Worm (Caenorhabditis elegans) whole organism, L3 larva: ENCODE data around the gene T16G12.4.
A peak's percentile ranks its signal among the peaks of the same experiment; 100 is the strongest.

Experiments used
- R02D3.7 ChIP-seq: fragments of 150-350 bp; optimal IDR thresholded peaks from 2 replicates; lab custom pipeline; 2014; ENCODE audit warnings: missing biosample characterization, missing genetic modification characterization
- ZK546.5 ChIP-seq: sonication (generic microtip); optimal IDR thresholded peaks from 2 replicates; lab custom pipeline; 2017; ENCODE audit warnings: missing biosample characterization, missing genetic modification characterization
- aly-2 ChIP-seq: fragments of 150-350 bp; optimal IDR thresholded peaks from 2 replicates; lab custom pipeline; 2014; ENCODE audit warnings: missing biosample characterization, missing genetic modification characterization
- ceh-16 ChIP-seq: sonication (generic microtip); optimal IDR thresholded peaks from 2 replicates; lab custom pipeline; 2017; ENCODE audit warnings: missing biosample characterization, missing genetic modification characterization
- ceh-82 ChIP-seq: fragments of 150-350 bp; optimal IDR thresholded peaks from 2 replicates; lab custom pipeline; 2014; ENCODE audit warnings: missing biosample characterization, missing genetic modification characterization
- egl-27 ChIP-seq: sonication (generic microtip); optimal IDR thresholded peaks from 4 replicates; lab custom pipeline; 2017; ENCODE audit warnings: missing biosample characterization, missing genetic modification reagents, missing genetic modification characterization
- egl-5 ChIP-seq: fragments of 150-350 bp; optimal IDR thresholded peaks from 2 replicates; lab custom pipeline; 2017; ENCODE audit warnings: missing biosample characterization, missing genetic modification reagents, missing genetic modification characterization, inconsistent platforms
- elt-1 ChIP-seq: fragments of 150-350 bp; optimal IDR thresholded peaks from 2 replicates; lab custom pipeline; 2014; ENCODE audit warnings: missing biosample characterization, missing genetic modification characterization
- elt-2 ChIP-seq: sonication (generic microtip); optimal IDR thresholded peaks from 2 replicates; lab custom pipeline; 2016; ENCODE audit warnings: missing genetic modification reagents, mild to moderate bottlenecking, missing genetic modification characterization, missing compliant biosample characterization
- elt-3 ChIP-seq, 3 experiments: fragments of 150-350 bp in 1 of 3; sonication (generic microtip) in 2 of 3; optimal IDR thresholded peaks; 2 replicates in 2 of 3; 4 replicates in 1 of 3; lab custom pipeline; 2014 to 2017; ENCODE audit warnings: missing biosample characterization in 3 of 3, missing genetic modification characterization in 3 of 3
- eor-1 ChIP-seq, 2 experiments: fragments of 150-350 bp; optimal IDR thresholded peaks; 2 replicates each; lab custom pipeline; 2014 to 2018; ENCODE audit warnings: missing biosample characterization in 2 of 2, missing genetic modification characterization in 2 of 2
- fkh-10 ChIP-seq: sonication (generic microtip); optimal IDR thresholded peaks from 2 replicates; lab custom pipeline; 2017; ENCODE audit warnings: missing biosample characterization, missing genetic modification reagents, missing genetic modification characterization
- fkh-2 ChIP-seq: fragments of 150-350 bp; optimal IDR thresholded peaks from 2 replicates; lab custom pipeline; 2014; ENCODE audit warnings: missing biosample characterization, missing genetic modification reagents, missing genetic modification characterization
- hmg-11 ChIP-seq: sonication (generic microtip); optimal IDR thresholded peaks from 2 replicates; lab custom pipeline; 2016; ENCODE audit warnings: missing genetic modification characterization, missing compliant biosample characterization
- jun-1 ChIP-seq: fragments of 150-350 bp; optimal IDR thresholded peaks from 2 replicates; lab custom pipeline; 2014; ENCODE audit warnings: missing biosample characterization, missing genetic modification reagents, missing genetic modification characterization
- lin-15B ChIP-seq: fragments of 150-350 bp; optimal IDR thresholded peaks from 2 replicates; lab custom pipeline; 2014; ENCODE audit warnings: missing biosample characterization, missing genetic modification characterization
- mdl-1 ChIP-seq: fragments of 150-350 bp; optimal IDR thresholded peaks from 2 replicates; lab custom pipeline; 2014; ENCODE audit warnings: missing biosample characterization, missing genetic modification characterization
- mml-1 ChIP-seq: fragments of 150-350 bp; sonication (generic microtip); optimal IDR thresholded peaks from 3 replicates; lab custom pipeline; 2014; ENCODE audit warnings: missing biosample characterization, missing genetic modification characterization
- nfya-1 ChIP-seq: sonication (generic microtip); optimal IDR thresholded peaks from 2 replicates; lab custom pipeline; 2017; ENCODE audit warnings: missing genetic modification characterization, mild to moderate bottlenecking, missing compliant biosample characterization, antibody characterized with exemption, moderate library complexity; ENCODE audit not compliant: insufficient read depth
- nhr-11 ChIP-seq: fragments of 150-350 bp; optimal IDR thresholded peaks from 2 replicates; lab custom pipeline; 2014; ENCODE audit warnings: missing biosample characterization, missing genetic modification characterization
- nhr-12 ChIP-seq: fragments of 150-350 bp; optimal IDR thresholded peaks from 2 replicates; lab custom pipeline; 2014; ENCODE audit warnings: missing biosample characterization, missing genetic modification characterization
- nhr-23 ChIP-seq: fragments of 150-350 bp; optimal IDR thresholded peaks from 2 replicates; lab custom pipeline; 2014; ENCODE audit warnings: missing biosample characterization, missing genetic modification reagents, missing genetic modification characterization
- nhr-237 ChIP-seq: fragments of 150-350 bp; optimal IDR thresholded peaks from 2 replicates; lab custom pipeline; 2014; ENCODE audit warnings: missing biosample characterization, missing genetic modification characterization
- nhr-25 ChIP-seq: sonication (generic microtip); optimal IDR thresholded peaks from 2 replicates; lab custom pipeline; 2017; ENCODE audit warnings: missing biosample characterization, missing genetic modification characterization
- nhr-28 ChIP-seq: fragments of 150-350 bp; optimal IDR thresholded peaks from 2 replicates; lab custom pipeline; 2014; ENCODE audit warnings: missing biosample characterization, missing genetic modification characterization
- nhr-43 ChIP-seq: sonication (generic microtip); optimal IDR thresholded peaks from 2 replicates; lab custom pipeline; 2016; ENCODE audit warnings: mild to moderate bottlenecking, missing genetic modification characterization, missing compliant biosample characterization; ENCODE audit not compliant: poor library complexity, severe bottlenecking
- nhr-67 ChIP-seq: fragments of 150-350 bp; optimal IDR thresholded peaks from 2 replicates; lab custom pipeline; 2014; ENCODE audit warnings: missing biosample characterization, missing genetic modification characterization
- nhr-76 ChIP-seq: fragments of 150-350 bp; sonication (generic microtip); optimal IDR thresholded peaks from 5 replicates; lab custom pipeline; 2014; ENCODE audit warnings: missing biosample characterization, missing genetic modification characterization
- pha-4 ChIP-seq: fragments of 150-350 bp; optimal IDR thresholded peaks from 2 replicates; lab custom pipeline; 2014; ENCODE audit warnings: missing biosample characterization, missing genetic modification reagents, missing genetic modification characterization
- pqm-1 ChIP-seq: fragments of 150-350 bp; optimal IDR thresholded peaks from 2 replicates; lab custom pipeline; 2017; ENCODE audit warnings: missing biosample characterization, missing genetic modification characterization, inconsistent platforms
- sea-2 ChIP-seq: fragments of 150-350 bp; sonication (generic microtip); optimal IDR thresholded peaks from 4 replicates; lab custom pipeline; 2014; ENCODE audit warnings: missing biosample characterization, missing genetic modification reagents, missing genetic modification characterization
- skn-1 ChIP-seq: fragments of 150-350 bp; optimal IDR thresholded peaks from 2 replicates; lab custom pipeline; 2014; ENCODE audit warnings: missing biosample characterization, missing genetic modification characterization
- snpc-4 ChIP-seq: fragments of 150-350 bp; optimal IDR thresholded peaks from 2 replicates; lab custom pipeline; 2014; ENCODE audit warnings: missing biosample characterization, missing genetic modification characterization
- unc-39 ChIP-seq: sonication (generic microtip); optimal IDR thresholded peaks from 4 replicates; lab custom pipeline; 2017; ENCODE audit warnings: missing biosample characterization, missing genetic modification characterization
- unc-62 ChIP-seq: fragments of 150-350 bp; sonication (generic microtip); optimal IDR thresholded peaks from 4 replicates; lab custom pipeline; 2014; ENCODE audit warnings: missing biosample characterization, missing genetic modification reagents, missing genetic modification characterization
- zag-1 ChIP-seq: fragments of 150-350 bp; optimal IDR thresholded peaks from 2 replicates; lab custom pipeline; 2014; ENCODE audit warnings: missing biosample characterization, missing genetic modification characterization
- ztf-4 ChIP-seq: fragments of 150-350 bp; optimal IDR thresholded peaks from 2 replicates; lab custom pipeline; 2014; ENCODE audit warnings: missing biosample characterization, missing genetic modification characterization

Gene T16G12.4

DNA sequence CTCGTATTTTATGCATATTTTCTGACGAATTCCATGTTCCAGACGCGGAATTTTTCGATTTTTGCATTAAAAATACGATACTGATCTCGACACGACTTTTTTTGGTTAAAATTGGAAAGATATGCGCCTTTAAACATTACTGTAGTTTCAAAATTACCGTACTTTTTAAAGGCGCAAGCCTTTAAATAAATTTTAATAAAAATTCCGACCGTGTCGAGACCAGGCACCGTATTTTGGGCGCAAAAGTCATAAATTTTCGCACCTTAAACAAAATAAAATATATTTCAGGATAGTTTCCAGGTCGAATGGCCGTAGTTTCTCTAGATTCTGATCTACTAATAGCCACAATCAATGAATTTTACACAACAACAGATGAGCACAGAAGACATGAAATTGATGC lies 11.7 kb downstream of the T16G12.4 start, which contains the start of gene T16G12.6:
Gene T16G12.6 (plus strand): TSS at position 301 of the 400 bp plus-strand sequence.
- TF ChIP-seq skn-1 (tag; lab: Kevin White, UChicago) (no peak), egl-5 (tag; lab: Kevin White, UChicago) (no peak), nhr-67 (no peak)

DNA sequence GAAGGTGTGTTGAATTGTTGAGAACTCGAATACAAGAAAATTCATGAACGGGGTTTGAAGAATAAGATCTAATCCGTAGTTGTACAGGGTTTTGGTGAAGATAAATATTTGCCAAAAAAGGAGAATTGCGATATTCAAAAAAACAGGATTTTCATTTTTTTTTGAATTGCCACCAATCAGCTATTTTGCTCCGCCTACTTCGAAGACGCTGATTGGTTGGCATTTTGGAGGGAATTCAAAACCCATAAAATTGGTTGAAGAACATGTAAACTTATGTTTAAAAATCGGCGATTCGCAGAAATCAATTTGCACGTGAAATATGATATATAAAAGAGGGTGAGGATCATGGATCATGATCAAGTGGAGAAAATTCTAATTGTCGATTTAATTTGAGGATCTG lies 18.4 kb downstream of the T16G12.4 start:
- no peak for TF ChIP-seq nhr-25 (tag; lab: Kevin White, UChicago)
- TF ChIP-seq nhr-23 (tag; lab: Kevin White, UChicago), result no peak
- no peak for TF ChIP-seq pha-4 (tag; lab: Kevin White, UChicago)
- no peak for TF ChIP-seq eor-1 (tag; optimal IDR thresholded peaks at IDR 0.05; lab: Kevin White, UChicago)
- peak; percentile 92 for TF ChIP-seq nfya-1 (tag; lab: Kevin White, UChicago)
- no peak for TF ChIP-seq fkh-10 (GFP tag; lab: Kevin White, UChicago)
- no peak for TF ChIP-seq ZK546.5 (tag; lab: Kevin White, UChicago)

DNA sequence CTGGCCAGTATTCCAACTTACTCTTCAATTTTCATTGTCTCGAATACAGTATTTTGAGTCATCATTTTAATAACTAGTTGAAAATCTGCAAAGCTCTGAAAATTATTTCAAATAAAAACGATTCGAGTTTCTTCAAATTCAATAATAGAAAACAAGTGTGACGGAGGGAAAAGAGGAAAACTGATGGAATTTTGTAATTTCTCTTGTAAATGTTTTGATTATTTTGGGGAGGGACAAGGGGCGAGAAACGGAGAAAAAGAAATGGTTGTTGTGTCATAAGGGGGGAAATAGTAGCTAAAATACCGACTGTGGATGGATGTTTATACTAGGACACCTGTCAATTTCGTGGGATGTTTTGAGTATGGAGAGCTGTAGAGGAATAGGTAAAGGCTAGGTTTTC lies 20.5 kb downstream of the T16G12.4 start, which contains the start of gene T16G12.9:
Gene T16G12.9 (minus strand): TSS at position 101 of the 400 bp plus-strand sequence.
- TF ChIP-seq hmg-11 (tag; lab: Kevin White, UChicago), result no peak
- TF ChIP-seq ceh-82, result no peak
- no peak for TF ChIP-seq elt-1
- no peak for TF ChIP-seq nhr-23 (tag; lab: Kevin White, UChicago)
- TF ChIP-seq lin-15B (tag; lab: Kevin White, UChicago), result no peak
- no peak for TF ChIP-seq nhr-12 (tag; lab: Kevin White, UChicago)
- no peak for TF ChIP-seq pqm-1
- no peak for TF ChIP-seq jun-1
- no peak for TF ChIP-seq unc-39 (tag; lab: Kevin White, UChicago)
- no peak for TF ChIP-seq pha-4 (tag; lab: Kevin White, UChicago)
- TF ChIP-seq nhr-76, result no peak
- TF ChIP-seq elt-3 (tag; optimal IDR thresholded peaks at IDR 0.05; lab: Kevin White, UChicago), result no peak
- no peak for TF ChIP-seq unc-62 (GFP tag; lab: Kevin White, UChicago)

DNA sequence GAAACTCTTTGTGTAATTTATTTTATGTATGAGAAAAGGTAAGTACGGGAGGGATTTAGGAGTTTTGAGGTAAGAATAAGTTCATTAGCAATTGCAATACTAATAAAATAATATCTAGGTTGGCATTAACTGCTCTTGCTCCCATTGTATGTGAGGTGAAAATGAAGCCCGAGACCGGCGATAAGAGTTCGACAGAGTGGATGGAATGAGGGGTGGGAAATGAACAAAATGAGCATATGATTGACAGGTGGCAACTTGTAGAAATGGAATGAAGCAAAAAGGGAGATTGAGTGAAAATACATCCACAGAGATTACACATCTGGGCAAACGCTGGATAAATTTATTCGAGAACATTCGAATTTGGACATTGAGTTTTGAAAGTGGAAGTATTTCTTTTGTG lies 21.2 kb downstream of the T16G12.4 start:
- TF ChIP-seq nhr-25 (tag; lab: Kevin White, UChicago), result no peak
- no peak for TF ChIP-seq ztf-4 (tag; lab: Kevin White, UChicago)
- TF ChIP-seq elt-3 (tag; optimal IDR thresholded peaks at IDR 0.05; lab: Kevin White, UChicago), result no peak
- TF ChIP-seq nhr-23 (tag; lab: Kevin White, UChicago), result no peak
- no peak for TF ChIP-seq elt-1
- no peak for TF ChIP-seq mml-1 (tag; lab: Kevin White, UChicago)
- TF ChIP-seq zag-1 (tag; lab: Kevin White, UChicago), result no peak
- no peak for TF ChIP-seq ZK546.5 (tag; lab: Kevin White, UChicago)
- TF ChIP-seq, all 47 proteins: peak for 0

DNA sequence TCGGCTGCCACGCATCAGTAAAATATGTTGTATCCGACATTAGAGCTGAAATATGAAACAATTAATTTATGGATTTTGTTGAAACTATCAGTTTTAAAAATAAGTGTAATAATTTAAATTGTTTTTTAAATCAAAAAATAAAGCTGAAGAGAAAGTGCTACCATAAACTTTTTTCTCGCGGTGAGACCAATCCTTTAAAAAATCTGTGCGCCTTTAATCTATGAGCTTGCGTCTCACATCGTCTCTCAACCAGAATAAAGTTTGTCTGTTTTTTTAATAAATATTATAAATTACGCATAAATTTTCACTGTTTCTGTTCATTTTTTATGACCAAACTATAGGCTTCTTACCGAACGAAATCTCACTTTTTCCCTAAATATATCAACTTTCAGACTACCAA lies 25.6 kb downstream of the T16G12.4 start, which contains the start of gene T16H12.3:
Gene T16H12.3 (minus strand): TSS at position 51 of the 400 bp plus-strand sequence.
- no peak for TF ChIP-seq ceh-16 (tag; lab: Kevin White, UChicago)
- no peak for TF ChIP-seq sea-2
- TF ChIP-seq ceh-82, result no peak
- TF ChIP-seq nhr-76, result no peak
- no peak for TF ChIP-seq nhr-67
- no peak for TF ChIP-seq nhr-12 (tag; lab: Kevin White, UChicago)
- TF ChIP-seq mdl-1 (tag; lab: Kevin White, UChicago), result no peak
- TF ChIP-seq elt-3 (tag; optimal IDR thresholded peaks at IDR 0.05; lab: Kevin White, UChicago), result no peak
- TF ChIP-seq nhr-237 (tag; lab: Kevin White, UChicago), result no peak
- TF ChIP-seq nhr-11 (tag; lab: Kevin White, UChicago), result no peak
- no peak for TF ChIP-seq hmg-11 (tag; lab: Kevin White, UChicago)
- TF ChIP-seq nhr-28 (tag; lab: Kevin White, UChicago), result no peak
- TF ChIP-seq aly-2 (tag; lab: Kevin White, UChicago), result no peak
- no peak for TF ChIP-seq fkh-10 (GFP tag; lab: Kevin White, UChicago)
- no peak for TF ChIP-seq nhr-43 (tag; lab: Kevin White, UChicago)

DNA sequence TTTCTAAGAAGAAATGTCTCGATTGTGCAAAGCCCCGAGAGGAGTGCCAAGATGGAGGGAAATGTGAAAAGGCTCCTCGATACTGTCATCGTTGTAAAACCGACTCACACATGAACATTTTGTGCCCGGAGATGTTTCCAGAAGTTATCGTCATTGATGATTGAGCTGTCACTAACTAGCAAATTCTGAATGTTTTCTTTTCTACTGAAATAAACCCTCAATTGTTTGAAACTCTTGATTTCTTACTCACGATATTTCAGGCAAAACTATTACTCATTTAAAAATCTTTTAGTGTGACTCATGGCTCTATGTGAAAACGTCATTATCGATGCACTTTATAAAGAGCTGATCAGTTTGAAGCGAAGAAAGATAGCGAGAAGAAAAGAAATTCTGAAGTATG lies 27.5 kb downstream of the T16G12.4 start, which contains the start of gene T16H12.13:
Gene T16H12.13 (plus strand): TSS at position 301 of the 400 bp plus-strand sequence.
- TF ChIP-seq elt-2 (no peak), snpc-4 (no peak), nhr-11 (tag; lab: Kevin White, UChicago) (no peak), nhr-43 (tag; lab: Kevin White, UChicago) (no peak), elt-1 (no peak), mdl-1 (tag; lab: Kevin White, UChicago) (no peak), egl-27 (tag; lab: Kevin White, UChicago) (no peak), nhr-12 (tag; lab: Kevin White, UChicago) (no peak), R02D3.7 (tag; lab: Kevin White, UChicago) (no peak), fkh-2 (tag; lab: Kevin White, UChicago) (no peak), nhr-237 (tag; lab: Kevin White, UChicago) (no peak)
- TF ChIP-seq, all 47 proteins: peak for 0
